Fruit fly (Drosophila melanogaster): Measurements from ENCODE around the gene CG43246.

CG43246 gene

dm6 chr3L:14544987-14545943 is 8.8 kb downstream of the CG43246 start:
- peak; percentile 25 for TF ChIP-seq ATbp (GFP tag; optimal IDR thresholded peaks at IDR 0.05)
- TF ChIP-seq CG8359 (GFP tag; optimal IDR thresholded peaks at IDR 0.05; ENCODE audit: borderline replicate concordance): peak; percentile 7
- peak; percentile 23 for TF ChIP-seq Six4 (GFP tag; optimal IDR thresholded peaks at IDR 0.05)
- TF ChIP-seq jing (GFP tag; optimal IDR thresholded peaks at IDR 0.05): peak; percentile 8
- TF ChIP-seq bigmax (GFP tag; optimal IDR thresholded peaks at IDR 0.05): no peak
- peak; percentile 15 for TF ChIP-seq Fer3 (tag; optimal IDR thresholded peaks at IDR 0.05)
- TF ChIP-seq her (GFP tag; optimal IDR thresholded peaks at IDR 0.05): no peak
- no peak for TF ChIP-seq CG31365 (tag; optimal IDR thresholded peaks at IDR 0.05)
- peak; percentile 67 for TF ChIP-seq Sox102F (GFP tag; optimal IDR thresholded peaks at IDR 0.05)
- TF ChIP-seq sd (tag; optimal IDR thresholded peaks at IDR 0.05): peak; percentile 55
- peak; percentile 19 for TF ChIP-seq vvl (GFP tag; IDR thresholded peaks at IDR 0.05)
- TF ChIP-seq CG2202 (tag; optimal IDR thresholded peaks at IDR 0.05): no peak
- peak; percentile 19 for TF ChIP-seq kni (GFP tag; optimal IDR thresholded peaks at IDR 0.05)
- no peak for TF ChIP-seq Awh (GFP tag; IDR thresholded peaks at IDR 0.05)
- no peak for TF ChIP-seq dimm (GFP tag; IDR thresholded peaks at IDR 0.05)
- peak; percentile 44 for TF ChIP-seq CG8089 (GFP tag; optimal IDR thresholded peaks at IDR 0.05)
- peak; percentile 28 for TF ChIP-seq wek (GFP tag; optimal IDR thresholded peaks at IDR 0.05)
- peak; percentile 64 for TF ChIP-seq Vsx1 (GFP tag; optimal IDR thresholded peaks at IDR 0.05)
- no peak for TF ChIP-seq Bgb (GFP tag; IDR thresholded peaks at IDR 0.05; ENCODE audit: partially characterized antibody)
- peak; percentile 80 for TF ChIP-seq dmrt99B (tag; optimal IDR thresholded peaks at IDR 0.05)
- peak; percentile 32 for TF ChIP-seq CG15696 (tag; optimal IDR thresholded peaks at IDR 0.05)
- TF ChIP-seq chif (GFP tag; optimal IDR thresholded peaks at IDR 0.05): peak in 1 of 2 experiments; percentile 25
- peak; percentile 48 for TF ChIP-seq CG15601 (tag; optimal IDR thresholded peaks at IDR 0.05)
- TF ChIP-seq peb (GFP tag; IDR thresholded peaks at IDR 0.05): 0 out of 2 replicates have a peak, but pooled peaks have one; percentile 16
- TF ChIP-seq CG8290 (GFP tag; optimal IDR thresholded peaks at IDR 0.05): peak; percentile 15
- peak in 1 of 2 experiments; percentile 23 for TF ChIP-seq CG8290 (tag; optimal IDR thresholded peaks at IDR 0.05)
- TF ChIP-seq CG11696 (GFP tag; IDR thresholded peaks at IDR 0.05): 0 out of 2 replicates have a peak, but pooled peaks have one; percentile 28
- TF ChIP-seq CG3281 (GFP tag; optimal IDR thresholded peaks at IDR 0.05): peak; percentile 20
- TF ChIP-seq BtbVII (GFP tag; optimal IDR thresholded peaks at IDR 0.05): peak; percentile 39
- TF ChIP-seq CG12299 (tag; optimal IDR thresholded peaks at IDR 0.05): no peak
- peak; percentile 31 for TF ChIP-seq lilli (GFP tag; optimal IDR thresholded peaks at IDR 0.05)
- no peak for TF ChIP-seq CG16815 (GFP tag; optimal IDR thresholded peaks at IDR 0.05)
- TF ChIP-seq CrebB (tag; optimal IDR thresholded peaks at IDR 0.05): no peak
- TF ChIP-seq MBD-R2 (GFP tag; IDR thresholded peaks at IDR 0.05): no peak
- no peak for TF ChIP-seq D (optimal IDR thresholded peaks at IDR 0.05)
- TF ChIP-seq D (GFP tag; optimal IDR thresholded peaks at IDR 0.05): peak; percentile 65
- no peak for TF ChIP-seq Mes4 (GFP tag; optimal IDR thresholded peaks at IDR 0.05)
- TF ChIP-seq NC2β (GFP tag; optimal IDR thresholded peaks at IDR 0.05): peak; percentile 44
- TF ChIP-seq CG2199 (GFP tag; IDR thresholded peaks at IDR 0.05): peak; percentile 64; the same call in 1 of the 3 replicates
- peak; percentile 34 for TF ChIP-seq CG6813 (GFP tag; optimal IDR thresholded peaks at IDR 0.05)
- TF ChIP-seq bcd (GFP tag; optimal IDR thresholded peaks at IDR 0.05): peak; percentile 26
- peak; percentile 16 for TF ChIP-seq CG10274 (GFP tag; optimal IDR thresholded peaks at IDR 0.05)
- no peak for TF ChIP-seq Gsc (GFP tag; IDR thresholded peaks at IDR 0.05)
- TF ChIP-seq gsb (GFP tag; IDR thresholded peaks at IDR 0.05): 0 out of 2 replicates have a peak, but pooled peaks have one; percentile 37
- TF ChIP-seq Blimp-1 (GFP tag; optimal IDR thresholded peaks at IDR 0.05): peak; percentile 44
- TF ChIP-seq CG18476 (GFP tag; optimal IDR thresholded peaks at IDR 0.05): peak; percentile 18
- no peak for TF ChIP-seq Atf-2 (GFP tag; optimal IDR thresholded peaks at IDR 0.05)
- peak; percentile 34; the same call in 1 of the 2 replicates for TF ChIP-seq Rfx (GFP tag; IDR thresholded peaks at IDR 0.05)
